Fruit fly (Drosophila melanogaster): ENCODE measurements around the gene CG7110.

CG7110 gene

DNA sequence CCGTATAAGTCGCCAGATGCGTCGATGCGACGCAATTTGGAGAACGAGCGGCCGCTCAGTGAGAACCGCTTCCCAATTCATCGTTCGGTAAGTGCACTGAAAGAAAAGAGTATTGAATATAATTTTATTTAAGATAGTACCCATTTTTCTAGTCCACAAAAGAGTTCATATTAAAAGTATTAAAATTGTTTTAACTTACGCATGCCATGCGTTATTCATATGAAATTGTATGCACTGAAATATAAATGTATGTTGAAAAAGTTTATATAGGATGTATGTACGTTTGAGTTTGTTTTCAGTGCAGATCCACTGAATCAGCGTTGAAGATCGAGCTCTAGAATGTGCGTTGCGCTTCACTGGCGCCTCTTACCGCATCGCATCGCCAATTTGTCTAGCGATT lies 774 bp downstream of the CG7110 start (continued):
- no peak for TF ChIP-seq run (tag; optimal IDR thresholded peaks at IDR 0.05)
- no peak for TF ChIP-seq Jarid2 (GFP tag; optimal IDR thresholded peaks at IDR 0.05)
- peak; percentile 15 for TF ChIP-seq zf30C (GFP tag; optimal IDR thresholded peaks at IDR 0.05)
- TF ChIP-seq CG33557 (GFP tag; optimal IDR thresholded peaks at IDR 0.05) = no peak
- peak; percentile 53 for TF ChIP-seq row (GFP tag; IDR thresholded peaks at IDR 0.05)
- TF ChIP-seq B-H2 (GFP tag; optimal IDR thresholded peaks at IDR 0.05) = no peak
- TF ChIP-seq nom (GFP tag; optimal IDR thresholded peaks at IDR 0.05) = no peak
- TF ChIP-seq CG8388 (GFP tag; optimal IDR thresholded peaks at IDR 0.05) = no peak
- no peak for TF ChIP-seq exex (tag; optimal IDR thresholded peaks at IDR 0.05)
- TF ChIP-seq Rx (GFP tag; IDR thresholded peaks at IDR 0.05) = no peak
- TF ChIP-seq Hr3 (GFP tag; optimal IDR thresholded peaks at IDR 0.05) = no peak
- TF ChIP-seq CG31365 (tag; optimal IDR thresholded peaks at IDR 0.05) = no peak
- no peak for TF ChIP-seq Antp (GFP tag; optimal IDR thresholded peaks at IDR 0.05)
- no peak for TF ChIP-seq hb (GFP tag; IDR thresholded peaks at IDR 0.05; ENCODE audit: partially characterized antibody)
- TF ChIP-seq Sox102F (GFP tag; optimal IDR thresholded peaks at IDR 0.05) = peak; percentile 16
- TF ChIP-seq al (GFP tag; IDR thresholded peaks at IDR 0.05) = no peak
- TF ChIP-seq PHDP (tag; optimal IDR thresholded peaks at IDR 0.05) = peak; percentile 8
- TF ChIP-seq cas (GFP tag; IDR thresholded peaks at IDR 0.05) = no peak
- no peak for TF ChIP-seq Sox100B (GFP tag; optimal IDR thresholded peaks at IDR 0.05)
- TF ChIP-seq CG1832 (GFP tag; optimal IDR thresholded peaks at IDR 0.05) = no peak
- no peak for TF ChIP-seq lilli (GFP tag; optimal IDR thresholded peaks at IDR 0.05)
- no peak for TF ChIP-seq bbx (GFP tag; IDR thresholded peaks at IDR 0.05; ENCODE audit: partially characterized antibody)
- TF ChIP-seq CG15269 (tag; optimal IDR thresholded peaks at IDR 0.05) = peak; percentile 18
- no peak for TF ChIP-seq bigmax (GFP tag; optimal IDR thresholded peaks at IDR 0.05)
- TF ChIP-seq oc (tag; optimal IDR thresholded peaks at IDR 0.05) = no peak
- no peak for TF ChIP-seq CG18476 (GFP tag; optimal IDR thresholded peaks at IDR 0.05)
- no peak for TF ChIP-seq tll (GFP tag; optimal IDR thresholded peaks at IDR 0.05)
- no peak for TF ChIP-seq CG12744 (GFP tag; optimal IDR thresholded peaks at IDR 0.05)
- no peak for TF ChIP-seq vvl (GFP tag; IDR thresholded peaks at IDR 0.05)
- no peak for TF ChIP-seq CG34422 (GFP tag; IDR thresholded peaks at IDR 0.05)
- no peak for TF ChIP-seq Fer2 (tag; optimal IDR thresholded peaks at IDR 0.05)
- no peak for TF ChIP-seq phol (tag; optimal IDR thresholded peaks at IDR 0.05)
- TF ChIP-seq fd102C (GFP tag; optimal IDR thresholded peaks at IDR 0.05) = no peak
- no peak for TF ChIP-seq CG7987 (GFP tag; optimal IDR thresholded peaks at IDR 0.05)
- TF ChIP-seq abd-A (tag; optimal IDR thresholded peaks at IDR 0.05) = no peak
- TF ChIP-seq disco-r (GFP tag; optimal IDR thresholded peaks at IDR 0.05) = no peak
- TF ChIP-seq lola (GFP tag; optimal IDR thresholded peaks at IDR 0.05) = no peak
- TF ChIP-seq Sry-δ (GFP tag; optimal IDR thresholded peaks at IDR 0.05) = no peak
- TF ChIP-seq Deaf1 (tag; optimal IDR thresholded peaks at IDR 0.05) = peak; percentile 64
- no peak for TF ChIP-seq vnd (GFP tag; IDR thresholded peaks at IDR 0.05; ENCODE audit: partially characterized antibody)
- no peak for TF ChIP-seq CG8281 (tag; optimal IDR thresholded peaks at IDR 0.05)
- TF ChIP-seq schlank (tag; optimal IDR thresholded peaks at IDR 0.05) = no peak
- TF ChIP-seq CG3726 (GFP tag; IDR thresholded peaks at IDR 0.05) = no peak
- TF ChIP-seq lmd (GFP tag; IDR thresholded peaks at IDR 0.05) = no peak
- no peak for TF ChIP-seq CG13123 (GFP tag; optimal IDR thresholded peaks at IDR 0.05)
- TF ChIP-seq H15 (GFP tag; IDR thresholded peaks at IDR 0.05) = no peak
- TF ChIP-seq CG12299 (tag; optimal IDR thresholded peaks at IDR 0.05) = no peak
- TF ChIP-seq CG10979 (tag; optimal IDR thresholded peaks at IDR 0.05) = no peak
- no peak for TF ChIP-seq trh (GFP tag; optimal IDR thresholded peaks at IDR 0.05)
- no peak for TF ChIP-seq CG2199 (GFP tag; IDR thresholded peaks at IDR 0.05)
- TF ChIP-seq HLH54F (GFP tag; optimal IDR thresholded peaks at IDR 0.05) = no peak
